Worm (Caenorhabditis elegans): ENCODE data around the gene zip-9.

DNA sequence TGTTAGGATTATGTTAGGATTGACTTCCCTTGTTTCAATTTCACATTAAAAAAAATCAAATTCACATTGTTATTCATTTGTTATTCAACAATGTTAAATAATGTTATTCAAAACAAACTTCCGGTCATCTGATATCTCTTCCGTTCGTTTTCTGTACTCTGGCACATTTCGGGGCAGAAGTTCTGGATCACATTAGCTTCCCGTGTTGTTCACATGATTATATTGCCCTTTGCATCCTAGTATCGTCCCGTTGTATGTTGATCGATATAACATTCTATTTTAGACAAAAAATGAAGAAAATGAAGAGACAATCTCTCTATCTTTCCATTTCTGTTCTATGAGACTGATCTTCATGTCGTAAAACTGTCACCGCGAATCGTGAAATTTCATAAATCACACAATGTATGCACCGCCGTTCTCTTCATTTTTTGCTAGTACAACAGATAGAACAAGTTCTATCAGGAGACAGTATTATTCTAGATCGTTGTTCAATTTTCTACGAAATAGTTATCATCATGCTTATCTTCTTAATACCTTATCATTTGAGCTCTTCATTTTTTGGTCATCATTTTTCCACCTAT, 2.2 kb upstream of the zip-9 start:
- TF ChIP-seq akir-1 (GFP tag; optimal IDR thresholded peaks at IDR 0.05) (no peak), ceh-100 (GFP tag; IDR thresholded peaks at IDR 0.05) (no peak), ama-1 (optimal IDR thresholded peaks at IDR 0.05) (no peak), ama-1 (GFP tag; optimal IDR thresholded peaks at IDR 0.05) (no peak), K11D2.4 (GFP tag; IDR thresholded peaks at IDR 0.05) (no peak), C06A6.2 (GFP tag; conservative IDR thresholded peaks at IDR 0.05) (no peak), nhr-90 (tag; optimal IDR thresholded peaks at IDR 0.05) (no peak), nhr-179 (tag; optimal IDR thresholded peaks at IDR 0.05) (no peak), ZK185.1 (tag; optimal IDR thresholded peaks at IDR 0.05; ENCODE audit: poor library complexity, severe bottlenecking) (no peak), him-1 (tag; optimal IDR thresholded peaks at IDR 0.05) (no peak), athp-1 (tag; optimal IDR thresholded peaks at IDR 0.05) (no peak), T26A5.8 (tag; optimal IDR thresholded peaks at IDR 0.05) (no peak), B0336.3 (GFP tag; IDR thresholded peaks at IDR 0.05) (no peak)

Measured in whole organism, young adult.